Worm (Caenorhabditis elegans): ENCODE data around the gene C27H6.9.

C27H6.9 gene

ce11 chrV:9950861-9951260 is 31.8 kb upstream of the C27H6.9 start, which contains the start of gene ttr-46:
Gene ttr-46, plus strand, starts transcription at chrV:9951233.
- TF ChIP-seq ZK546.5 (tag; optimal IDR thresholded peaks at IDR 0.05) (no peak), nhr-67 (tag; optimal IDR thresholded peaks at IDR 0.05) (no peak), mdl-1 (tag; optimal IDR thresholded peaks at IDR 0.05) (no peak), nhr-28 (tag; optimal IDR thresholded peaks at IDR 0.05) (no peak), nhr-76 (tag; optimal IDR thresholded peaks at IDR 0.05) (no peak), mml-1 (tag; optimal IDR thresholded peaks at IDR 0.05) (no peak), elt-3 (tag; optimal IDR thresholded peaks at IDR 0.05) (no peak), elt-2 (tag; optimal IDR thresholded peaks at IDR 0.05) (peak; percentile 68), jun-1 (tag; optimal IDR thresholded peaks at IDR 0.05) (no peak), pqm-1 (tag; optimal IDR thresholded peaks at IDR 0.05) (peak; percentile 65), pha-4 (tag; optimal IDR thresholded peaks at IDR 0.05) (no peak)

ce11 chrV:9952396-9952795 is 30.3 kb upstream of the C27H6.9 start, which contains the start of gene mam-5:
Gene mam-5, plus strand, starts transcription at chrV:9952699.
- TF ChIP-seq fkh-10 (GFP tag; optimal IDR thresholded peaks at IDR 0.05) (no peak), tbx-2 (tag; optimal IDR thresholded peaks at IDR 0.05) (no peak), eor-1 (tag; optimal IDR thresholded peaks at IDR 0.05) (no peak), nhr-12 (tag; optimal IDR thresholded peaks at IDR 0.05) (no peak), zag-1 (tag; optimal IDR thresholded peaks at IDR 0.05) (no peak), lsy-12 (tag; optimal IDR thresholded peaks at IDR 0.05) (no peak), nhr-25 (tag; optimal IDR thresholded peaks at IDR 0.05) (no peak), nhr-11 (tag; optimal IDR thresholded peaks at IDR 0.05) (no peak), unc-39 (tag; optimal IDR thresholded peaks at IDR 0.05) (no peak), lin-15B (tag; optimal IDR thresholded peaks at IDR 0.05) (no peak), ztf-11 (tag; optimal IDR thresholded peaks at IDR 0.05) (no peak), sea-2 (GFP tag; optimal IDR thresholded peaks at IDR 0.05) (no peak), mml-1 (tag; optimal IDR thresholded peaks at IDR 0.05) (no peak)

- TF ChIP-seq ceh-9 (tag; optimal IDR thresholded peaks at IDR 0.05) (no peak), daf-12 (tag; optimal IDR thresholded peaks at IDR 0.05) (no peak), mdl-1 (tag; optimal IDR thresholded peaks at IDR 0.05) (no peak)
These were observed 24.4 kb upstream of the C27H6.9 start, which contains the start of gene anmt-3 for ce11 chrV:9958231-9958630. Gene anmt-3, minus strand, starts transcription at chrV:9958331.

ce11 chrV:9958654-9959053 is 24.0 kb upstream of the C27H6.9 start:
- TF ChIP-seq skn-1 (tag; optimal IDR thresholded peaks at IDR 0.05) (no peak), nhr-12 (tag; optimal IDR thresholded peaks at IDR 0.05) (no peak), nhr-11 (tag; optimal IDR thresholded peaks at IDR 0.05) (peak; percentile 37), egl-5 (tag; optimal IDR thresholded peaks at IDR 0.05) (peak; percentile 22), zag-1 (tag; optimal IDR thresholded peaks at IDR 0.05) (no peak)

ce11 chrV:9960376-9960775 is 22.3 kb upstream of the C27H6.9 start, which contains the start of gene T07C12.10:
Gene T07C12.10, minus strand, starts transcription at chrV:9960476.
- TF ChIP-seq mml-1 (tag; optimal IDR thresholded peaks at IDR 0.05) (no peak), snpc-4 (tag; optimal IDR thresholded peaks at IDR 0.05) (no peak)

ce11 chrV:9962394-9962793 is 20.3 kb upstream of the C27H6.9 start, which contains the start of gene madf-4:
Gene madf-4, minus strand, starts transcription at chrV:9962494.
- TF ChIP-seq elt-3 (tag; optimal IDR thresholded peaks at IDR 0.05) (no peak), nhr-12 (tag; optimal IDR thresholded peaks at IDR 0.05) (no peak), nhr-77 (tag; optimal IDR thresholded peaks at IDR 0.05) (no peak), elt-2 (tag; optimal IDR thresholded peaks at IDR 0.05) (no peak)

ce11 chrV:9962916-9963315 is 19.8 kb upstream of the C27H6.9 start:
- TF ChIP-seq ceh-9 (tag; optimal IDR thresholded peaks at IDR 0.05) (no peak), nhr-25 (tag; optimal IDR thresholded peaks at IDR 0.05) (peak; percentile 69)

All from whole organism, L3 larva.